Fruit fly (Drosophila melanogaster) whole organism, adult: ENCODE data around the gene Hr39.

ENCODE experiments used
- CG11617 ChIP-seq: fragments of 200-800 bp; sonication (Bioruptor generic); optimal IDR thresholded peaks from 2 replicates; lab custom pipeline; 2017; ENCODE audit warnings: mild to moderate bottlenecking, missing biosample characterization, missing genetic modification reagents, missing genetic modification characterization
- CG12768 ChIP-seq: fragments of 200-800 bp; sonication (Bioruptor generic); optimal IDR thresholded peaks from 2 replicates; lab custom pipeline; 2017; ENCODE audit warnings: missing biosample characterization, missing genetic modification characterization, mild to moderate bottlenecking, moderate library complexity, missing genetic modification reagents
- CG14711 ChIP-seq: fragments of 200-800 bp; sonication (Bioruptor generic); optimal IDR thresholded peaks from 2 replicates; lab custom pipeline; 2018; ENCODE audit warnings: missing biosample characterization, mild to moderate bottlenecking, missing genetic modification characterization, moderate library complexity
- CG1620 ChIP-seq: fragments of 200-800 bp; sonication (Bioruptor generic); optimal IDR thresholded peaks from 2 replicates; lab custom pipeline; 2016; ENCODE audit warnings: missing biosample characterization, missing genetic modification characterization
- CG33017 ChIP-seq: fragments of 200-800 bp; sonication (Bioruptor generic); optimal IDR thresholded peaks from 2 replicates; lab custom pipeline; 2018; ENCODE audit warnings: missing biosample characterization, mild to moderate bottlenecking, missing genetic modification characterization, moderate library complexity
- CG5204 ChIP-seq: fragments of 200-800 bp; sonication (Bioruptor generic); optimal IDR thresholded peaks from 2 replicates; lab custom pipeline; 2016; ENCODE audit warnings: missing biosample characterization, missing genetic modification characterization
- CG7045 ChIP-seq: fragments of 200-800 bp; sonication (Bioruptor generic); optimal IDR thresholded peaks from 2 replicates; lab custom pipeline; 2017; ENCODE audit warnings: missing biosample characterization, mild to moderate bottlenecking, missing genetic modification characterization
- CG7101 ChIP-seq: fragments of 200-800 bp; sonication (Bioruptor generic); optimal IDR thresholded peaks from 2 replicates; lab custom pipeline; 2018; ENCODE audit warnings: missing biosample characterization, mild to moderate bottlenecking, missing genetic modification characterization, moderate library complexity
- Clk ChIP-seq: fragments of 200-800 bp; sonication (Bioruptor generic); optimal IDR thresholded peaks from 2 replicates; lab custom pipeline; 2017; ENCODE audit warnings: missing biosample characterization, missing genetic modification characterization
- Crg-1 ChIP-seq: fragments of 200-800 bp; sonication (Bioruptor generic); optimal IDR thresholded peaks from 2 replicates; lab custom pipeline; 2016; ENCODE audit warnings: missing biosample characterization, missing genetic modification characterization
- Hr96 ChIP-seq: fragments of 200-800 bp; sonication (Bioruptor generic); optimal IDR thresholded peaks from 2 replicates; lab custom pipeline; 2016; ENCODE audit warnings: missing biosample characterization, missing genetic modification characterization
- Mnt ChIP-seq: fragments of 200-800 bp; sonication (Bioruptor generic); optimal IDR thresholded peaks from 2 replicates; lab custom pipeline; 2016; ENCODE audit warnings: missing biosample characterization, mild to moderate bottlenecking, missing genetic modification characterization
- bab1 ChIP-seq: fragments of 200-800 bp; sonication (Bioruptor generic); optimal IDR thresholded peaks from 3 replicates; lab custom pipeline; 2019; ENCODE audit warnings: missing biosample characterization, mild to moderate bottlenecking, missing genetic modification characterization, moderate library complexity
- cic ChIP-seq: fragments of 200-800 bp; sonication (Bioruptor generic); optimal IDR thresholded peaks from 2 replicates; lab custom pipeline; 2017; ENCODE audit warnings: missing biosample characterization, mild to moderate bottlenecking, missing genetic modification characterization, moderate library complexity
- cnc ChIP-seq, 2 experiments: fragments of >200 bp; optimal IDR thresholded peaks; 2 replicates each; lab custom pipeline; 2017
- kay ChIP-seq: fragments of 200-800 bp; sonication (Bioruptor generic); peaks from one replicate; lab custom pipeline; 2016; ENCODE audit warnings: missing biosample characterization, missing genetic modification characterization, borderline replicate concordance
- ovo ChIP-seq: fragments of 200-800 bp; sonication (Bioruptor generic); optimal IDR thresholded peaks from 2 replicates; lab custom pipeline; 2016; ENCODE audit warnings: missing biosample characterization, missing genetic modification characterization
- pad ChIP-seq: fragments of 200-800 bp; sonication (Bioruptor generic); optimal IDR thresholded peaks from 3 replicates; lab custom pipeline; 2017; ENCODE audit warnings: missing biosample characterization, missing genetic modification characterization, mild to moderate bottlenecking, moderate library complexity, missing genetic modification reagents
- tj ChIP-seq: fragments of 200-800 bp; sonication (Bioruptor generic); optimal IDR thresholded peaks from 3 replicates; lab custom pipeline; 2017; ENCODE audit warnings: missing biosample characterization, mild to moderate bottlenecking, missing genetic modification characterization, moderate library complexity
- toe ChIP-seq: fragments of 200-800 bp; sonication (Bioruptor generic); optimal IDR thresholded peaks from 2 replicates; lab custom pipeline; 2016; ENCODE audit warnings: missing biosample characterization, missing genetic modification characterization

Gene Hr39

dm6 chr2L:21198633-21199264, 38.3 kb upstream of the Hr39 start, which contains the start of gene Ret:
Gene Ret, minus strand, starts transcription at chr2L:21198762.
- TF ChIP-seq CG11617 (GFP tag; lab: Kevin White, UChicago) (no peak), Mnt (no peak), CG7045 (no peak), cnc (optimal IDR thresholded peaks at IDR 0.05; lab: Kevin White, UChicago) (no peak), toe (GFP tag; lab: Kevin White, UChicago) (no peak)

DNA sequence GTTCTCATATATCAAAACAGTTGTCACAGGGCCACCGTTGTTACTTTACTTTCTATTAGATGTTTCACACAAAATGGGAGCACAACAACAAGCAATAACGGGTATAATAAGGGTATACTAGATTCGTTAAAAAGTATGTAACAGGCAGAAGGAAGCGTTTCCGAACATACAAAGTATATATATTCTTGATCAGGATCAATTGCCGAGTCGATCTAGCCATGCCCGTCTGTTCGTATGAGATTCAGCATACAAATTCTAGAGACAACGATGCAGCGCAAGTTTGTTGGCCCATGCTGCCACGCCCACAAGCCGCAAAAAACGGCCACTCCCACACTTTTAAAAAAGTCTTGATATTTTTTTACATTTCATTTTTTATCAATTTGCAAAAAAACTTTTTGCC, 36.8 kb upstream of the Hr39 start, which contains the start of gene CG31624:
TSS of gene CG31624 (minus strand) at position 101 of the 400 bp plus-strand sequence.
- TF ChIP-seq CG7045: no peak
- TF ChIP-seq CG7101 (tag; lab: Kevin White, UChicago): no peak
- TF ChIP-seq kay (GFP tag; lab: Kevin White, UChicago): no peak
- no peak for TF ChIP-seq CG1620
- TF ChIP-seq Clk (GFP tag; lab: Kevin White, UChicago): no peak
- no peak for TF ChIP-seq bab1 (GFP tag; lab: Kevin White, UChicago)

DNA sequence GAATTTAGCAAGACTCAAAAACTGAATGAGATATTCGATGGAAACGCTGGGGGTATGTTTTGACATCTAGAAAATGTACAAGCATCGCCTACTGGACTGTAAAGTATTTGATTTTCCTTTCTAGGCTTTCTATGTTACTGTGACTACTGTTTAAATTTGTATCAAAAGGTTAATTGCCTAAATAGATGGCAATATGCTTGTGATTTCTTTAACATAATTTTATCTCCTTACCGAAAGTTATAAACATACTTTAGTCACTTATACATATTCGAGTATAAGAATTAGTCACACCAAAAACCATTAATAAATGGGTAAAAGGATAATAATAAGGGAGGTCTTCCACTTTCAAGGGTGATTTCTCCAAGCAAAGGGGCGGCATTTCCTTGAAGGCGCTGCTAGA, 34.3 kb upstream of the Hr39 start, which contains the start of gene CG31988:
TSS of gene CG31988 (minus strand) at position 101 of the 400 bp plus-strand sequence.
- TF ChIP-seq Mnt: no peak
- no peak for TF ChIP-seq cnc (optimal IDR thresholded peaks at IDR 0.05; lab: Kevin White, UChicago)
- TF ChIP-seq CG12768 (GFP tag; lab: Kevin White, UChicago): no peak
- no peak for TF ChIP-seq CG11617 (GFP tag; lab: Kevin White, UChicago)
- TF ChIP-seq pad: no peak
- no peak for TF ChIP-seq Crg-1 (GFP tag; lab: Kevin White, UChicago)
- TF ChIP-seq CG14711 (tag; lab: Kevin White, UChicago): no peak
- no peak for TF ChIP-seq CG5204 (GFP tag; lab: Kevin White, UChicago)
- TF ChIP-seq cic (GFP tag; lab: Kevin White, UChicago): no peak
- TF ChIP-seq Clk (GFP tag; lab: Kevin White, UChicago): no peak
- no peak for TF ChIP-seq ovo (GFP tag; lab: Kevin White, UChicago)
- TF ChIP-seq kay (GFP tag; lab: Kevin White, UChicago): no peak
- no peak for TF ChIP-seq bab1 (GFP tag; lab: Kevin White, UChicago)
- TF ChIP-seq toe (GFP tag; lab: Kevin White, UChicago): no peak
- no peak for TF ChIP-seq CG7045
- TF ChIP-seq CG1620: no peak

DNA sequence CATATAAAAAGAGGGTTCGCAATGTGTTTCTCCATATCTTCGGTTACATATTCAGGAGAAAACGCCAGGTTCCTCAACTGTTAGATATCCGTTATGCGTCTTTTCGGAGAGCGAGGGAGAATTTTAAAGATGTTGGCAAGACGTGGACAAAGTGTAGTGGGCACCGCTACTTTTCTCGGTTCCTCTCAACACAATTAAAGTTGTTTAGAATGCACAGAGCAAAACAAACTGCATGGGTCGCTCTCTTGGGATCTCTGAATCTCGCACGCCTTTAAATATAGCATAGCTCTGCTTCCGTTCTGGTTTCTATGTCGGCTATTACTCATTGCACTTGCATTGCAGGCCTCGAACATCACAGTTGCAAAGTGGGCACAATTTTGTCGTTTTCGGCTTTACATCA, 30.9 kb upstream of the Hr39 start, which contains the start of gene clumsy:
TSS of gene clumsy (plus strand) at position 301 of the 400 bp plus-strand sequence.
- TF ChIP-seq CG11617 (GFP tag; lab: Kevin White, UChicago) (no peak), ovo (GFP tag; lab: Kevin White, UChicago) (no peak), CG14711 (tag; lab: Kevin White, UChicago) (no peak), pad (peak; percentile 19), cnc (optimal IDR thresholded peaks at IDR 0.05; lab: Kevin White, UChicago) (no peak), Clk (GFP tag; lab: Kevin White, UChicago) (no peak)

DNA sequence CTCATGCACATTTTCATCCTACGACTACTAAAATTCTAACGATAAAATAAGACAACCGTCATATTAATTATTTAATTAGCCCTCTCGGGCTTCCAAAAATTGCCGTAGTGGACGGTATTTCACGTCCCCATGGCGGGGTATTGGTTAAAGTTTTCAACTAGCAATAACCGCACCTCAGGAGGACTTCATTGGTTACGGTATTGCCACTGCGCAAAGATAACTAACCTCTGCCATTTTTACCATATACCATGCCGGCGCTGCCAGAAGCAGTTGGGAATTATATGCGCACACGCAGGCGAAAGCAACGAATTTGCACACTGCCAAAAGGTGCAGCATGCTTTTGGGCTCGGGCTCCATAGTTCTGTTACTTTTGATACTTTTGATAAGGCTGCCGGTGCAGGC, 22.1 kb upstream of the Hr39 start:
- TF ChIP-seq CG14711 (tag; lab: Kevin White, UChicago) (peak; percentile 25), ovo (GFP tag; lab: Kevin White, UChicago) (peak; percentile 9), CG1620 (peak; percentile 57), Clk (GFP tag; lab: Kevin White, UChicago) (no peak), CG12768 (GFP tag; lab: Kevin White, UChicago) (no peak), CG5204 (GFP tag; lab: Kevin White, UChicago) (no peak), tj (GFP tag; lab: Kevin White, UChicago) (peak; percentile 66), bab1 (GFP tag; lab: Kevin White, UChicago) (peak; percentile 57), cic (GFP tag; lab: Kevin White, UChicago) (peak; percentile 3), CG11617 (GFP tag; lab: Kevin White, UChicago) (no peak), toe (GFP tag; lab: Kevin White, UChicago) (no peak), Hr96 (GFP tag; lab: Kevin White, UChicago) (peak; percentile 69), CG7045 (no peak), Mnt (peak; percentile 55), Crg-1 (GFP tag; lab: Kevin White, UChicago) (peak; percentile 37), CG33017 (tag; lab: Kevin White, UChicago) (no peak), pad (peak; percentile 64), CG7101 (tag; lab: Kevin White, UChicago) (peak; percentile 30), kay (GFP tag; lab: Kevin White, UChicago) (no peak), cnc (optimal IDR thresholded peaks at IDR 0.05; lab: Kevin White, UChicago) (no peak)

dm6 chr2L:21218240-21218911, 18.7 kb upstream of the Hr39 start, which contains the start of gene CG8679:
Gene CG8679, minus strand, starts transcription at chr2L:21218544.
- TF ChIP-seq CG33017 (tag; lab: Kevin White, UChicago) (no peak), cic (GFP tag; lab: Kevin White, UChicago) (peak; percentile 69), CG7101 (tag; lab: Kevin White, UChicago) (no peak), Mnt (peak; percentile 69), bab1 (GFP tag; lab: Kevin White, UChicago) (peak; percentile 27), CG5204 (GFP tag; lab: Kevin White, UChicago) (no peak), CG12768 (GFP tag; lab: Kevin White, UChicago) (peak; percentile 6), CG11617 (GFP tag; lab: Kevin White, UChicago) (no peak), Clk (GFP tag; lab: Kevin White, UChicago) (no peak), toe (GFP tag; lab: Kevin White, UChicago) (no peak)
